Worm (Caenorhabditis elegans) whole organism, young adult: Measurements from ENCODE around the gene ifc-2.

Experiments used
- B0035.1 ChIP-seq: sonication (generic microtip); optimal IDR thresholded peaks from 2 replicates; lab custom pipeline; 2016; ENCODE audit warnings: missing genetic modification characterization, mild to moderate bottlenecking, missing compliant biosample characterization, missing genotype, missing genetic modification reagents
- D2030.7 ChIP-seq: fragments of 200-800 bp; sonication (Bioruptor generic); IDR thresholded peaks from 2 replicates; pipeline ENCODE4 v1.3.6; 2022; ENCODE audit warnings: missing genetic modification reagents, missing genetic modification characterization, missing compliant biosample characterization
- F22D6.2 ChIP-seq: sonication (generic microtip); optimal IDR thresholded peaks from 2 replicates; lab custom pipeline; 2016; ENCODE audit warnings: mild to moderate bottlenecking, missing genetic modification characterization, missing compliant biosample characterization
- F33H1.4 ChIP-seq: fragments of 200-800 bp; sonication (Bioruptor generic); IDR thresholded peaks from 2 replicates; pipeline ENCODE4 v1.3.6; 2022; ENCODE audit warnings: missing genetic modification reagents, missing genetic modification characterization, missing compliant biosample characterization
- F39B2.1 ChIP-seq: fragments of 200-800 bp; sonication (Bioruptor generic); IDR thresholded peaks from 2 replicates; pipeline ENCODE4 v1.3.6; 2022; ENCODE audit warnings: missing genetic modification reagents, missing genetic modification characterization, missing compliant biosample characterization
- K12H6.12 ChIP-seq: fragments of 200-800 bp; sonication (Bioruptor generic); optimal IDR thresholded peaks from 2 replicates; lab custom pipeline; 2018; ENCODE audit warnings: mild to moderate bottlenecking, missing genetic modification characterization, missing compliant biosample characterization
- T07F8.4 ChIP-seq: sonication (generic microtip); optimal IDR thresholded peaks from 2 replicates; lab custom pipeline; 2016; ENCODE audit warnings: mild to moderate bottlenecking, missing genetic modification characterization, moderate library complexity, missing compliant biosample characterization
- Y53G8AR.9 ChIP-seq: fragments of 200-800 bp; sonication (Bioruptor generic); conservative IDR thresholded peaks from 2 replicates; pipeline ENCODE4 v1.3.6; 2022; ENCODE audit warnings: missing genetic modification reagents, missing genetic modification characterization, missing compliant biosample characterization
- Y67H2A.10 ChIP-seq: fragments of 200-800 bp; sonication (Bioruptor generic); conservative IDR thresholded peaks from 2 replicates; pipeline ENCODE4 v1.3.6; 2022; ENCODE audit warnings: missing genetic modification reagents, missing genetic modification characterization, missing compliant biosample characterization
- ZK185.1 ChIP-seq: sonication (generic microtip); optimal IDR thresholded peaks from 2 replicates; lab custom pipeline; 2016; ENCODE audit warnings: mild to moderate bottlenecking, missing genetic modification characterization, missing compliant biosample characterization; ENCODE audit not compliant: poor library complexity, severe bottlenecking
- athp-1 ChIP-seq: sonication (generic microtip); optimal IDR thresholded peaks from 2 replicates; lab custom pipeline; 2017; ENCODE audit warnings: mild to moderate bottlenecking, missing genetic modification characterization, missing compliant biosample characterization
- attf-3 ChIP-seq: fragments of 200-800 bp; sonication (Bioruptor generic); conservative IDR thresholded peaks from 2 replicates; pipeline ENCODE4 v1.3.6; 2022; ENCODE audit warnings: missing genetic modification reagents, missing genetic modification characterization, missing compliant biosample characterization
- attf-5 ChIP-seq: fragments of 200-800 bp; sonication (Bioruptor generic); optimal IDR thresholded peaks from 2 replicates; lab custom pipeline; 2018; ENCODE audit warnings: mild to moderate bottlenecking, missing genetic modification characterization, missing compliant biosample characterization
- cebp-2 ChIP-seq: fragments of 200-800 bp; sonication (Bioruptor generic); IDR thresholded peaks from 2 replicates; pipeline ENCODE4 v1.3.6; 2022; ENCODE audit warnings: missing genetic modification characterization, missing compliant biosample characterization
- ceh-58 ChIP-seq: fragments of 200-800 bp; sonication (Bioruptor generic); IDR thresholded peaks from 2 replicates; pipeline ENCODE4 v1.3.6; 2022; ENCODE audit warnings: missing genetic modification characterization, missing compliant biosample characterization
- ceh-91 ChIP-seq: fragments of 200-800 bp; sonication (Bioruptor generic); IDR thresholded peaks from 2 replicates; pipeline ENCODE4 v1.3.6; 2022; ENCODE audit warnings: missing genetic modification reagents, missing genetic modification characterization, missing compliant biosample characterization
- dpff-1 ChIP-seq: sonication (generic microtip); optimal IDR thresholded peaks from 2 replicates; lab custom pipeline; 2017; ENCODE audit warnings: mild to moderate bottlenecking, missing genetic modification characterization, missing compliant biosample characterization
- efl-1 ChIP-seq: fragments of 150-350 bp; optimal IDR thresholded peaks from 2 replicates; lab custom pipeline; 2014; ENCODE audit warnings: missing biosample characterization, missing genetic modification reagents, missing genetic modification characterization
- egl-44 ChIP-seq: fragments of 200-800 bp; sonication (Bioruptor generic); IDR thresholded peaks from 2 replicates; pipeline ENCODE4 v1.3.6; 2022; ENCODE audit warnings: missing genetic modification reagents, missing genetic modification characterization, missing compliant biosample characterization
- ets-4 ChIP-seq: fragments of 200-800 bp; sonication (Bioruptor generic); optimal IDR thresholded peaks from 2 replicates; lab custom pipeline; 2018; ENCODE audit warnings: mild to moderate bottlenecking, missing genetic modification characterization, missing compliant biosample characterization
- let-526 ChIP-seq: fragments of 200-800 bp; sonication (Bioruptor generic); IDR thresholded peaks from 2 replicates; pipeline ENCODE4 v1.3.6; 2022; ENCODE audit warnings: missing genetic modification reagents, missing genetic modification characterization, missing compliant biosample characterization
- lin-26 ChIP-seq: fragments of 200-800 bp; sonication (Bioruptor generic); IDR thresholded peaks from 2 replicates; pipeline ENCODE4 v1.3.6; 2022; ENCODE audit warnings: missing genetic modification reagents, missing genetic modification characterization, missing compliant biosample characterization
- lin-35 ChIP-seq, 3 experiments: fragments of 150-350 bp in 2 of 3; sonication (generic microtip) in 1 of 3; optimal IDR thresholded peaks; 2 replicates each; lab custom pipeline; 2014 to 2018; ENCODE audit warnings: missing biosample characterization in 3 of 3, missing genetic modification characterization in 3 of 3, missing genetic modification reagents in 3 of 3
- lir-1 ChIP-seq: fragments of 200-800 bp; sonication (Bioruptor generic); conservative IDR thresholded peaks from 2 replicates; pipeline ENCODE4 v1.3.6; 2022; ENCODE audit warnings: missing genetic modification reagents, missing genetic modification characterization, missing compliant biosample characterization
- madf-10 ChIP-seq: sonication (generic microtip); optimal IDR thresholded peaks from 2 replicates; lab custom pipeline; 2016; ENCODE audit warnings: mild to moderate bottlenecking, missing genetic modification characterization, missing compliant biosample characterization
- mel-28 ChIP-seq: sonication (generic microtip); optimal IDR thresholded peaks from 2 replicates; lab custom pipeline; 2016; ENCODE audit warnings: borderline replicate concordance, mild to moderate bottlenecking, missing genetic modification characterization, missing compliant biosample characterization
- nfyb-1 ChIP-seq: fragments of 200-800 bp; sonication (Bioruptor generic); IDR thresholded peaks from 2 replicates; pipeline ENCODE4 v1.3.6; 2022; ENCODE audit warnings: missing genetic modification reagents, missing genetic modification characterization, missing compliant biosample characterization
- nhr-120 ChIP-seq: fragments of 200-800 bp; sonication (Bioruptor generic); IDR thresholded peaks from 2 replicates; pipeline ENCODE4 v1.3.6; 2022; ENCODE audit warnings: missing genetic modification characterization, missing compliant biosample characterization
- pbrm-1 ChIP-seq: fragments of 200-800 bp; sonication (Bioruptor generic); IDR thresholded peaks from 2 replicates; pipeline ENCODE4 v1.3.6; 2022; ENCODE audit warnings: missing genetic modification reagents, missing genetic modification characterization, missing compliant biosample characterization
- sdz-38 ChIP-seq: sonication (generic microtip); optimal IDR thresholded peaks from 2 replicates; lab custom pipeline; 2016; ENCODE audit warnings: missing genotype, missing genetic modification characterization, missing compliant biosample characterization
- sea-2 ChIP-seq: fragments of 200-800 bp; sonication (Bioruptor generic); IDR thresholded peaks from 2 replicates; pipeline ENCODE4 v1.3.6; 2022; ENCODE audit warnings: missing genetic modification characterization, missing compliant biosample characterization
- snpc-4 ChIP-seq, 5 experiments: fragments of 150-350 bp in 1 of 5; sonication (generic microtip) in 4 of 5; optimal IDR thresholded peaks; 2 replicates each; lab custom pipeline; 2014 to 2018; ENCODE audit warnings: missing genetic modification characterization in 5 of 5, missing biosample characterization in 3 of 5, antibody characterized with exemption in 2 of 5, mild to moderate bottlenecking in 2 of 5, missing compliant biosample characterization in 2 of 5, missing genotype in 2 of 5, moderate library complexity in 2 of 5, missing genetic modification reagents in 1 of 5
- sptf-2 ChIP-seq: fragments of 200-800 bp; sonication (Bioruptor generic); optimal IDR thresholded peaks from 2 replicates; lab custom pipeline; 2018; ENCODE audit warnings: mild to moderate bottlenecking, missing genetic modification characterization, missing compliant biosample characterization
- unc-130 ChIP-seq: sonication (generic microtip); optimal IDR thresholded peaks from 2 replicates; lab custom pipeline; 2016; ENCODE audit warnings: missing genetic modification reagents, missing genetic modification characterization, missing compliant biosample characterization
- ztf-25 ChIP-seq: fragments of 200-800 bp; sonication (Bioruptor generic); IDR thresholded peaks from 2 replicates; pipeline ENCODE4 v1.3.6; 2022; ENCODE audit warnings: missing genetic modification reagents, missing genetic modification characterization, missing compliant biosample characterization
- ztf-28 ChIP-seq: fragments of 200-800 bp; sonication (Bioruptor generic); IDR thresholded peaks from 2 replicates; pipeline ENCODE4 v1.3.6; 2022; ENCODE audit warnings: missing genetic modification reagents, missing genetic modification characterization, missing compliant biosample characterization

Gene ifc-2

ce11 chrX:688602-689001, 33.9 kb upstream of the ifc-2 start:
- no peak for TF ChIP-seq F33H1.4 (GFP tag; lab: Robert Waterston, UW)
- no peak for TF ChIP-seq lin-35 (GFP tag; optimal IDR thresholded peaks at IDR 0.05; lab: Kevin White, UChicago)
- no peak for TF ChIP-seq pbrm-1
- TF ChIP-seq ets-4 (GFP tag; lab: Kevin White, UChicago), result no peak
- TF ChIP-seq lir-1 (GFP tag; lab: Robert Waterston, UW), result no peak
- TF ChIP-seq unc-130, result no peak
- no peak for TF ChIP-seq nhr-120 (GFP tag; lab: Robert Waterston, UW)
- no peak for TF ChIP-seq Y53G8AR.9
- TF ChIP-seq snpc-4 (GFP tag; optimal IDR thresholded peaks at IDR 0.05; lab: Kevin White, UChicago), result no peak
- no peak for TF ChIP-seq snpc-4 (tag; optimal IDR thresholded peaks at IDR 0.05; lab: Kevin White, UChicago)
- no peak for TF ChIP-seq mel-28 (tag; lab: Kevin White, UChicago)
- no peak for TF ChIP-seq ceh-91
- no peak for TF ChIP-seq D2030.7
- TF ChIP-seq B0035.1 (tag; lab: Kevin White, UChicago), result no peak
- TF ChIP-seq sea-2, result no peak
- no peak for TF ChIP-seq attf-5 (GFP tag; lab: Kevin White, UChicago)

- no peak for TF ChIP-seq efl-1 (GFP tag; lab: Kevin White, UChicago)
- TF ChIP-seq dpff-1 (tag; lab: Kevin White, UChicago), result no peak
- no peak for TF ChIP-seq nfyb-1
These were observed 28.0 kb upstream of the ifc-2 start, which contains the start of gene Y9C12A.1 for ce11 chrX:682691-683090. Gene Y9C12A.1, minus strand, starts transcription at chrX:682791.

DNA sequence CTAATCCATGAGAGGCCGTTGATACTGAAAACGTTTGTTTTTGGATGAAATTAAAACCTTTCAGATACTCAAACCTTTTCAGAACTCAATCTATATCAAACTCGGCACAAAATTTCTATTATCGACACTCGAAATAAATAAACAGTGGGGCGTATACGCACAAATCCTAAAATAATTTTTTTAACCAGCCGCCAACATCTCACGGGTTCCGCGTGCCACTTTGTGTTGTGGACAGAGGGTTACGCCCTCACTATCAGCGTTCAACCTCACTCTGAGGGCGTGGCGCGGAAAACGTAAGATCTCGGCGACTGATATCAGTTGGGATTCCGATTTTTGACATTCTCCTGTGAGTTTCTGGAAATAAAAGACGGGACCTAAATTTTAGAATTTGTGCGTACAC, 26.7 kb upstream of the ifc-2 start:
- TF ChIP-seq F39B2.1 (GFP tag; lab: Robert Waterston, UW), result no peak
- TF ChIP-seq madf-10 (tag; lab: Kevin White, UChicago), result no peak
- no peak for TF ChIP-seq Y67H2A.10
- TF ChIP-seq lin-35 (GFP tag; optimal IDR thresholded peaks at IDR 0.05; lab: Kevin White, UChicago), result no peak
- TF ChIP-seq F22D6.2 (tag; lab: Kevin White, UChicago), result no peak
- TF ChIP-seq snpc-4 (GFP tag; optimal IDR thresholded peaks at IDR 0.05; lab: Kevin White, UChicago), result peak; percentile 33
- TF ChIP-seq snpc-4 (tag; optimal IDR thresholded peaks at IDR 0.05; lab: Kevin White, UChicago), result peak in 3 of 4 experiments; percentile 26 to 87 (median 83)

DNA sequence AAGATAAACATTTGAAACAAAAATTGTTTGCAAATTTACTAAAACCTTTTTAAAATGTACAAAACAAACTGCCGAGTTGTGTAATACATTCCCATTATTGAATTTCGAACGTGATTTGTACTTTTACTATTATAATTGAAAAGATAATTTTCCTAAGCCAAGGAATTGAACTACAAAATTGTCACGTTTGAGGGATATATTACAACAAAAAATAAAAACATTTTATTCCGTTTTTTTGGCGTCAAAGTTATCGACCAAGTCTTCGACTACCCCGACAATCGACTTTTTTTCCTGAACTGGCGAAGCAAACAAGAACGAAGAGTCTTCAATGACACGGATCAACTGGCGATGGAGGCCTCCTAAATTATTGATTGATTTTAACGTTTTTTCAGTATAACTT, 26.2 kb upstream of the ifc-2 start, which contains the start of gene T19D7.7:
TSS of gene T19D7.7 (minus strand) at position 101 of the 400 bp plus-strand sequence.
- TF ChIP-seq ztf-28 (GFP tag; lab: Robert Waterston, UW), result no peak
- no peak for TF ChIP-seq attf-3
- no peak for TF ChIP-seq egl-44 (GFP tag; lab: Robert Waterston, UW)
- no peak for TF ChIP-seq athp-1
- no peak for TF ChIP-seq sptf-2 (GFP tag; lab: Kevin White, UChicago)
- no peak for TF ChIP-seq cebp-2 (GFP tag; lab: Robert Waterston, UW)
- no peak for TF ChIP-seq lin-26 (GFP tag; lab: Robert Waterston, UW)
- TF ChIP-seq ZK185.1 (tag; lab: Kevin White, UChicago), result no peak
- TF ChIP-seq T07F8.4 (tag; lab: Kevin White, UChicago), result no peak
- no peak for TF ChIP-seq sdz-38 (tag; lab: Kevin White, UChicago)
- TF ChIP-seq let-526, result no peak
- TF ChIP-seq K12H6.12 (tag; lab: Kevin White, UChicago), result no peak
- TF ChIP-seq pbrm-1, result no peak
- TF ChIP-seq ztf-25 (GFP tag; lab: Robert Waterston, UW), result no peak
- TF ChIP-seq ceh-58 (GFP tag; lab: Robert Waterston, UW), result no peak
